Worm (Caenorhabditis elegans): Measurements from ENCODE around the gene lsm-1.

The lsm-1 gene

ce11 chrII:11126312-11127000 lies at the start of gene lsm-1, which contains the start of gene rps-9:
Gene lsm-1, plus strand, starts transcription at chrII:11126950.
Gene rps-9, minus strand, starts transcription at chrII:11126362.
- TF ChIP-seq F13C5.2 (tag; optimal IDR thresholded peaks at IDR 0.05) = peak; percentile 29
- TF ChIP-seq flt-1 (GFP tag; IDR thresholded peaks at IDR 0.05) = no peak

- TF ChIP-seq hmbx-1 (tag; optimal IDR thresholded peaks at IDR 0.05) (no peak), tbx-11 (GFP tag; IDR thresholded peaks at IDR 0.05) (no peak), ets-7 (tag; optimal IDR thresholded peaks at IDR 0.05) (no peak), tra-4 (tag; optimal IDR thresholded peaks at IDR 0.05) (no peak), flt-1 (GFP tag; IDR thresholded peaks at IDR 0.05) (no peak), aly-1 (tag; optimal IDR thresholded peaks at IDR 0.05) (no peak), ceh-36 (tag; optimal IDR thresholded peaks at IDR 0.05) (no peak), tbx-37 (GFP tag; conservative IDR thresholded peaks at IDR 0.05) (no peak), F13C5.2 (tag; optimal IDR thresholded peaks at IDR 0.05) (no peak), sea-1 (GFP tag; conservative IDR thresholded peaks at IDR 0.05) (no peak)
These were observed 40.0 kb upstream of the lsm-1 start for ce11 chrII:11086770-11087169.

DNA sequence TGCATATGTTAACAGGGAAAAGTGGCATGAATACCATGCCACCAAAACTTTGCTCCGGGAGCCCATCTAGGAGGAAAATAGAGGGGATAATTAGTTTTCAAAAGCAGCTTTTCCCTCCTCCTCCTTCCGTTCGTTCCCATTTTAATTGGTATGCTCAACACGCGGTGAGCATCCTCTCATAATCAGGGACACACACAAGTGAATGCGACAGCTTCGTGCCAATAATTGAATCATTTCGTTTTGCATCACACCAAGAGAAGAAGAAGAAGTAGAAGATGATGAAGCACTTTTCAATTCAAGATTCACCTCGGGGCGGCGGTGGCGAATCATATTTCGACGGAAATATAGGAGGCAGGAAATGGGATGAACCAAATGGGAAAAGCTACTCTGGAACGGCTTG lies 38.6 kb upstream of the lsm-1 start:
- TF ChIP-seq scrt-1 (GFP tag; IDR thresholded peaks at IDR 0.05) (0 out of 2 replicates have a peak, but pooled peaks have one; percentile 18), aly-1 (tag; optimal IDR thresholded peaks at IDR 0.05) (no peak), tbx-37 (GFP tag; conservative IDR thresholded peaks at IDR 0.05) (no peak)

DNA sequence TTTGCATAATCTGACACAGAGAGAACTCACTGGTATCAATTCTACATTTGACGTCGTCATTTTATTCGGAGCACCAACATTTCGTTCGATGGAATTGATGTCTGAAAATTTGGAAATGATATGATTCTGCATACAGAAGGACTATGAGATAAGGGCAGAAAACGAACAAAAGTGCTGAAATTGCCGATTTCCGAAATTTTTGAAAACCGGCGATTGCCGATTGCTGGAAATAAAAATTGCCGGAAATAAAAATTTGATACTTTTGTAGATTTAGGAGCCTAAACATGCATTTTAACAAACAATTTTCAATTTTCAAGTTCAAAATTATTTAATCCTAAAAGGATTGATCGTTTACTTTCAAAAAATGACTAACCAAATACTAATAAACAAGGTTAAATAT lies 37.4 kb upstream of the lsm-1 start, which contains the start of gene unc-53:
Gene unc-53 (minus strand): TSS at position 101 of the 400 bp plus-strand sequence.
- TF ChIP-seq B0310.2 (tag; optimal IDR thresholded peaks at IDR 0.05) (no peak), hmg-4 (GFP tag; optimal IDR thresholded peaks at IDR 0.05) (no peak), F13C5.2 (tag; optimal IDR thresholded peaks at IDR 0.05) (no peak), ceh-13 (GFP tag; optimal IDR thresholded peaks at IDR 0.05) (no peak), scrt-1 (GFP tag; IDR thresholded peaks at IDR 0.05) (no peak), hmbx-1 (tag; optimal IDR thresholded peaks at IDR 0.05) (no peak), hnd-1 (tag; optimal IDR thresholded peaks at IDR 0.05) (no peak), ceh-36 (tag; optimal IDR thresholded peaks at IDR 0.05) (no peak), sea-1 (GFP tag; conservative IDR thresholded peaks at IDR 0.05) (no peak), pes-1 (GFP tag; IDR thresholded peaks at IDR 0.05) (no peak), tra-4 (tag; optimal IDR thresholded peaks at IDR 0.05) (no peak)

DNA sequence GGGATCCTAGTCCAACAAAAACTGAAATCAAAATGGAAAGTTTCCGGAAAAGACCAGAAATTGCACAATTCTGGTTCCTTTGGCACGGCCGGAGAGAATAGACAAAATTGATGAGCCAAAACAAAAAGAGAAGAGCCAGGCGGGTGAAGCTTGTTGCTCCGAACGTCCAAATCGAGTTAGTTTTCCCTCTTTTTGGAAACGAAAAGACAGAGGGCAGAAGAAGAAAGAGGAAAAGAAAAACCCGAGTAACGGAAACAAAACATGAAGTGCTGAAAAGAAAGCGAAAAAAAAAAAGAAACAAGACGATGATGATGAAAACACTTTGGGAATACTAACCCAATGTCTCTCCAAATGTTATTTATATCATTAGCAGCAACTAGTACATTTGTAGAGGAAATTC lies 35.2 kb upstream of the lsm-1 start:
- TF ChIP-seq aly-1 (tag; optimal IDR thresholded peaks at IDR 0.05) (no peak), hmg-4 (GFP tag; optimal IDR thresholded peaks at IDR 0.05) (no peak), flt-1 (GFP tag; IDR thresholded peaks at IDR 0.05) (no peak), ets-7 (tag; optimal IDR thresholded peaks at IDR 0.05) (no peak), F13C5.2 (tag; optimal IDR thresholded peaks at IDR 0.05) (no peak), sea-1 (GFP tag; conservative IDR thresholded peaks at IDR 0.05) (no peak), tbx-11 (GFP tag; IDR thresholded peaks at IDR 0.05) (no peak), hmbx-1 (tag; optimal IDR thresholded peaks at IDR 0.05) (no peak)

ce11 chrII:11092413-11092812 lies 34.3 kb upstream of the lsm-1 start, which contains the start of gene rpl-42:
Gene rpl-42, plus strand, starts transcription at chrII:11092713.
- TF ChIP-seq hmg-4 (GFP tag; optimal IDR thresholded peaks at IDR 0.05) (no peak), hmbx-1 (tag; optimal IDR thresholded peaks at IDR 0.05) (no peak), ama-1 (optimal IDR thresholded peaks at IDR 0.05) (no peak), scrt-1 (GFP tag; IDR thresholded peaks at IDR 0.05) (no peak), tbx-11 (GFP tag; IDR thresholded peaks at IDR 0.05) (no peak), ceh-13 (GFP tag; optimal IDR thresholded peaks at IDR 0.05) (no peak), ceh-36 (tag; optimal IDR thresholded peaks at IDR 0.05) (no peak), flt-1 (GFP tag; IDR thresholded peaks at IDR 0.05) (no peak), F13C5.2 (tag; optimal IDR thresholded peaks at IDR 0.05) (no peak), tbx-37 (GFP tag; conservative IDR thresholded peaks at IDR 0.05) (no peak), sea-1 (GFP tag; conservative IDR thresholded peaks at IDR 0.05) (no peak), tra-4 (tag; optimal IDR thresholded peaks at IDR 0.05) (no peak), ets-7 (tag; optimal IDR thresholded peaks at IDR 0.05) (no peak)

DNA sequence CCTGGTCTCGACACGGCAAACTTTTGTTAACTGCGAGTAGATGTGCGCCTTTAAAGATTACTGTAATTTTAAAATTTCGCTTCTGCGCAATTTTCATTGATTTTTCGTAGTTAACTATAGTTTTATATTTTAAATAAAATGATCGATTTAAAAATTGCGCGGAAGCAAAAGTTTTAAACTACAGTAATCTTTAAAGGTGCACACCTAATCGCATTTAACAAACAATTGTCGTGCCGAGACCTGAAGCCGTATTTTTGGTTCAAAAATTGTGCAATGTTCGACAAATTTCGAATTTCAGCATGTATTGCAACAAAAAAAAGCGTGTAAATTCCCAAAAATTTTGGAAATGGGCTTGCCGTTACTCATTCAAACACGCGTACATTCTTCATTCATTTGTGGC lies 32.3 kb upstream of the lsm-1 start:
- TF ChIP-seq hnd-1 (tag; optimal IDR thresholded peaks at IDR 0.05) = no peak
- no peak for TF ChIP-seq aly-1 (tag; optimal IDR thresholded peaks at IDR 0.05)
- no peak for TF ChIP-seq tra-4 (tag; optimal IDR thresholded peaks at IDR 0.05)
- no peak for TF ChIP-seq ama-1 (optimal IDR thresholded peaks at IDR 0.05)
- TF ChIP-seq hmbx-1 (tag; optimal IDR thresholded peaks at IDR 0.05) = no peak
- TF ChIP-seq tbx-37 (GFP tag; conservative IDR thresholded peaks at IDR 0.05) = no peak
- no peak for TF ChIP-seq tbx-11 (GFP tag; IDR thresholded peaks at IDR 0.05)
- no peak for TF ChIP-seq ceh-13 (GFP tag; optimal IDR thresholded peaks at IDR 0.05)
- TF ChIP-seq F13C5.2 (tag; optimal IDR thresholded peaks at IDR 0.05) = no peak
- TF ChIP-seq ets-7 (tag; optimal IDR thresholded peaks at IDR 0.05) = no peak

DNA sequence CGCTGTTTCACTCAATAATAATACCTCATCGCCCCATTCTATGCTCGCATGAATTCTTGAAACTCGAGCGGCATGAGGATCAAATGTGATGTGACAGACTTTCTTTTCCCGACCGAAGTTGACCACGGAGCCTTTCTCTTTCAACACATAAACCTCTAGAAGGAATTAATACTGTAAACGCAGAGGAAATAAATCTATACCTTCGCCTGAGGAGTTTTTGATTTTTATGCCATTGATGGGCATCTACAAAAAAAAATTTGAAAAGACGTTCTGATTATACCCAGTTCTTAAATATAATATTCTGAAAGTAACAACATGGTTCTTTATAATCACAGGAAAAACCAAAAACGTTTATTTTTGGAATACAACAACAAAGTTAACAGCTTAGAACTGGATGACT lies 30.5 kb upstream of the lsm-1 start, which contains the start of gene nbs-1:
Gene nbs-1 (minus strand): TSS at position 246 of the 400 bp plus-strand sequence.
- TF ChIP-seq ama-1 (optimal IDR thresholded peaks at IDR 0.05) (no peak), ets-7 (tag; optimal IDR thresholded peaks at IDR 0.05) (no peak), flt-1 (GFP tag; IDR thresholded peaks at IDR 0.05) (no peak), hmg-4 (GFP tag; optimal IDR thresholded peaks at IDR 0.05) (no peak), sea-1 (GFP tag; conservative IDR thresholded peaks at IDR 0.05) (no peak), tra-4 (tag; optimal IDR thresholded peaks at IDR 0.05) (no peak), hmbx-1 (tag; optimal IDR thresholded peaks at IDR 0.05) (no peak), F13C5.2 (tag; optimal IDR thresholded peaks at IDR 0.05) (no peak), B0310.2 (tag; optimal IDR thresholded peaks at IDR 0.05) (no peak), tbx-11 (GFP tag; IDR thresholded peaks at IDR 0.05) (no peak), ceh-13 (GFP tag; optimal IDR thresholded peaks at IDR 0.05) (no peak), ceh-36 (tag; optimal IDR thresholded peaks at IDR 0.05) (no peak)

All from whole organism, early embryonic.